Worm (Caenorhabditis elegans) whole organism, midembryonic: Measurements from ENCODE around the gene F58H1.3.

ENCODE experiments used
- klf-2 ChIP-seq: fragments of 200-800 bp; sonication (Bioruptor generic); conservative IDR thresholded peaks from 2 replicates; pipeline ENCODE4 v1.3.6; 2022; ENCODE audit warnings: missing genetic modification reagents, missing genetic modification characterization, missing compliant biosample characterization
- ref-1 ChIP-seq: fragments of 200-800 bp; sonication (Bioruptor generic); conservative IDR thresholded peaks from 2 replicates; pipeline ENCODE4 v1.3.6; 2022; ENCODE audit warnings: missing genetic modification reagents, missing genetic modification characterization, missing compliant biosample characterization
- ztf-29 ChIP-seq: fragments of 200-800 bp; sonication (Bioruptor generic); IDR thresholded peaks from 2 replicates; pipeline ENCODE4 v1.3.6; 2022; ENCODE audit warnings: missing genetic modification reagents, missing genetic modification characterization, missing compliant biosample characterization

DNA sequence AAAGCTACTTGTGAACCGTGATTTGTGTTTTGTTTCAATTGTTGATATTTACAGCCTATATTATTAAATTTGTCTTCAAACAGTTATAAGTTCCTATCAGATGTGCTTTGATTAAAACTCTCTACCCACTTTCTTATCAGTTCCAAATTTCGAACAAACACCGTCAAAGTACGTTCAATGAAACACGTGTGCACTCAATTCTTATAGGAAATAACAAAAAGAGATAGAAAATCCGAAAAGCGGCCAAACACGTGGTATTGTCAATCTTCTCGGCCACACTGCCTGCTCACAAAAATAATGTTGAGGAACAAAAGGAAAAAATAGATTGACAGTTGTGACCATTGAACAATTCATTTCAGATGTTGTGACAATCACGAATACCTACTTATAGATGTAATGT lies 47.8 kb upstream of the F58H1.3 start:
- no peak for TF ChIP-seq ref-1 (GFP tag; lab: Robert Waterston, UW)
- TF ChIP-seq ztf-29 (GFP tag; lab: Robert Waterston, UW), result no peak
- TF ChIP-seq klf-2 (GFP tag; lab: Robert Waterston, UW), result no peak
